Fruit fly (Drosophila melanogaster) whole organism, embryonic: ENCODE measurements around the gene Rh5.

Experiments used
- Atf3 ChIP-seq: fragments of 200-800 bp; sonication (Bioruptor generic); optimal IDR thresholded peaks from 3 replicates; lab custom pipeline; 2016; ENCODE audit warnings: missing biosample characterization, missing genetic modification characterization
- Awh ChIP-seq: fragments of 200-800 bp; sonication (Bioruptor generic); IDR thresholded peaks from 2 replicates; pipeline ENCODE4, ENCODE4 v1.3.6; 2022; ENCODE audit warnings: missing biosample characterization, missing genetic modification characterization
- CG11695 ChIP-seq: fragments of 200-800 bp; sonication (Bioruptor generic); IDR thresholded peaks from 3 replicates; pipeline ENCODE4 v1.3.6; 2022; ENCODE audit warnings: missing biosample characterization, missing genetic modification characterization
- CG12071 ChIP-seq: fragments of 200-800 bp; sonication (Bioruptor generic); optimal IDR thresholded peaks from 3 replicates; lab custom pipeline; 2018; ENCODE audit warnings: missing biosample characterization, mild to moderate bottlenecking, missing genetic modification characterization
- CG12659 ChIP-seq: fragments of 200-800 bp; sonication (Bioruptor generic); optimal IDR thresholded peaks from 3 replicates; lab custom pipeline; 2017; ENCODE audit warnings: mild to moderate bottlenecking, missing biosample characterization, missing genetic modification reagents, missing genetic modification characterization
- CG14441 ChIP-seq: fragments of 200-800 bp; sonication (Bioruptor generic); IDR thresholded peaks from 2 replicates; pipeline ENCODE4 v1.3.6; 2022; ENCODE audit warnings: missing biosample characterization, missing genetic modification characterization
- CG17385 ChIP-seq: fragments of 200-800 bp; sonication (Bioruptor generic); optimal IDR thresholded peaks from 3 replicates; lab custom pipeline; 2018; ENCODE audit warnings: missing biosample characterization, mild to moderate bottlenecking, missing genetic modification characterization
- CG18011 ChIP-seq: fragments of 200-800 bp; sonication (Bioruptor generic); optimal IDR thresholded peaks from 2 replicates; lab custom pipeline; 2017; ENCODE audit warnings: missing biosample characterization, missing genetic modification characterization, mild to moderate bottlenecking, moderate library complexity, missing genotype
- CG2120 ChIP-seq: fragments of 200-800 bp; sonication (Bioruptor generic); optimal IDR thresholded peaks from 3 replicates; lab custom pipeline; 2016; ENCODE audit warnings: missing biosample characterization, missing genetic modification characterization
- CG31365 ChIP-seq: fragments of 200-800 bp; sonication (Bioruptor generic); optimal IDR thresholded peaks from 2 replicates; lab custom pipeline; 2018; ENCODE audit warnings: missing biosample characterization, mild to moderate bottlenecking, missing genetic modification characterization
- CG31441 ChIP-seq: fragments of 200-800 bp; sonication (Bioruptor generic); IDR thresholded peaks from 2 replicates; pipeline ENCODE4 v1.3.6; 2022; ENCODE audit warnings: missing biosample characterization, missing genetic modification characterization
- CG32767 ChIP-seq: fragments of 200-800 bp; sonication (Bioruptor generic); IDR thresholded peaks from 2 replicates; pipeline ENCODE4 v1.3.6; 2022; ENCODE audit warnings: missing biosample characterization, missing genetic modification characterization
- CG33213 ChIP-seq: fragments of 200-800 bp; sonication (Bioruptor generic); optimal IDR thresholded peaks from 3 replicates; lab custom pipeline; 2016; ENCODE audit warnings: missing biosample characterization, missing genetic modification characterization
- CG5953 ChIP-seq: fragments of 200-800 bp; sonication (Bioruptor generic); IDR thresholded peaks from 2 replicates; pipeline ENCODE4 v1.3.6; 2022; ENCODE audit warnings: missing biosample characterization, missing genetic modification characterization
- CG6683 ChIP-seq: fragments of 200-800 bp; sonication (Bioruptor generic); optimal IDR thresholded peaks from 2 replicates; lab custom pipeline; 2017; ENCODE audit warnings: missing biosample characterization, mild to moderate bottlenecking, missing genetic modification characterization, missing genetic modification reagents
- CG7271 ChIP-seq: fragments of 200-800 bp; sonication (Bioruptor generic); optimal IDR thresholded peaks from 2 replicates; lab custom pipeline; 2018; ENCODE audit warnings: missing biosample characterization, mild to moderate bottlenecking, missing genetic modification characterization, moderate library complexity
- CG7963 ChIP-seq: fragments of 200-800 bp; sonication (Bioruptor generic); IDR thresholded peaks from 3 replicates; pipeline ENCODE4 v1.3.6; 2022; ENCODE audit warnings: missing biosample characterization, missing genetic modification characterization; ENCODE audit not compliant: partially characterized antibody
- CG8359 ChIP-seq: fragments of 200-800 bp; sonication (Bioruptor generic); optimal IDR thresholded peaks from 2 replicates; lab custom pipeline; 2017; ENCODE audit warnings: missing biosample characterization, mild to moderate bottlenecking, missing genetic modification characterization, borderline replicate concordance
- CG8924 ChIP-seq: fragments of 200-800 bp; optimal IDR thresholded peaks from 3 replicates; lab custom pipeline; 2019; ENCODE audit warnings: missing biosample characterization, mild to moderate bottlenecking, missing genetic modification characterization, moderate library complexity
- Fer2 ChIP-seq: fragments of 200-800 bp; sonication (Bioruptor generic); optimal IDR thresholded peaks from 2 replicates; lab custom pipeline; 2018; ENCODE audit warnings: missing biosample characterization, mild to moderate bottlenecking, missing genetic modification characterization, moderate library complexity
- Gug ChIP-seq: fragments of 200-800 bp; sonication (Bioruptor generic); IDR thresholded peaks from 4 replicates; pipeline ENCODE4 v1.3.6; 2022; ENCODE audit warnings: missing biosample characterization, missing genetic modification characterization
- HHEX ChIP-seq: fragments of 200-800 bp; sonication (Bioruptor generic); optimal IDR thresholded peaks from 3 replicates; lab custom pipeline; 2017; ENCODE audit warnings: missing biosample characterization, mild to moderate bottlenecking, missing genetic modification characterization, missing genetic modification reagents
- HLH54F ChIP-seq: fragments of 200-800 bp; sonication (Bioruptor generic); optimal IDR thresholded peaks from 3 replicates; lab custom pipeline; 2016; ENCODE audit warnings: missing biosample characterization, missing genetic modification characterization
- HmgD ChIP-seq: fragments of 200-800 bp; sonication (Bioruptor generic); optimal IDR thresholded peaks from 3 replicates; lab custom pipeline; 2016; ENCODE audit warnings: missing biosample characterization, missing genetic modification characterization
- Kr ChIP-seq: fragments of 200-800 bp; sonication (Bioruptor generic); optimal IDR thresholded peaks from 2 replicates; lab custom pipeline; 2017; ENCODE audit warnings: missing biosample characterization, mild to moderate bottlenecking, missing genetic modification characterization
- Nf-YA ChIP-seq: fragments of 200-800 bp; sonication (Bioruptor generic); IDR thresholded peaks from 2 replicates; pipeline ENCODE4 v1.3.6; 2022; ENCODE audit warnings: missing biosample characterization, missing genetic modification characterization
- PHDP ChIP-seq: fragments of 200-800 bp; sonication (Bioruptor generic); optimal IDR thresholded peaks from 3 replicates; lab custom pipeline; 2018; ENCODE audit warnings: missing biosample characterization, mild to moderate bottlenecking, missing genetic modification characterization, moderate library complexity
- Pdp1 ChIP-seq, 2 experiments: fragments of 200-800 bp; sonication (Bioruptor generic); optimal IDR thresholded peaks; 3 replicates each; lab custom pipeline; 2016; ENCODE audit warnings: missing biosample characterization in 2 of 2, missing genetic modification characterization in 2 of 2, mild to moderate bottlenecking in 1 of 2, moderate library complexity in 1 of 2
- ab ChIP-seq: fragments of 200-800 bp; sonication (Bioruptor generic); optimal IDR thresholded peaks from 2 replicates; lab custom pipeline; 2016; ENCODE audit warnings: missing biosample characterization, missing genetic modification characterization
- al ChIP-seq: fragments of 200-800 bp; sonication (Bioruptor generic); IDR thresholded peaks from 2 replicates; pipeline ENCODE4 v1.3.6; 2022; ENCODE audit warnings: missing biosample characterization, missing genetic modification characterization
- ara ChIP-seq: fragments of 200-800 bp; sonication (Bioruptor generic); IDR thresholded peaks from 2 replicates; pipeline ENCODE4 v1.3.6; 2022; ENCODE audit warnings: missing biosample characterization, missing genetic modification characterization
- da ChIP-seq: fragments of 200-800 bp; sonication (Bioruptor generic); optimal IDR thresholded peaks from 2 replicates; lab custom pipeline; 2016; ENCODE audit warnings: missing biosample characterization, missing genetic modification characterization
- esg ChIP-seq: fragments of 200-800 bp; sonication (Bioruptor generic); conservative IDR thresholded peaks from 2 replicates; pipeline ENCODE4 v1.3.6; 2022; ENCODE audit warnings: missing biosample characterization, missing genetic modification characterization
- gce ChIP-seq: fragments of 200-800 bp; sonication (Bioruptor generic); IDR thresholded peaks from 3 replicates; pipeline ENCODE4 v1.3.6; 2022; ENCODE audit warnings: missing biosample characterization, missing genetic modification characterization
- grn ChIP-seq: fragments of 200-800 bp; sonication (Bioruptor generic); optimal IDR thresholded peaks from 3 replicates; lab custom pipeline; 2017; ENCODE audit warnings: missing biosample characterization, missing genetic modification characterization
- gsb-n ChIP-seq: fragments of 200-800 bp; sonication (Bioruptor generic); optimal IDR thresholded peaks from 3 replicates; lab custom pipeline; 2018; ENCODE audit warnings: missing biosample characterization, mild to moderate bottlenecking, missing genetic modification characterization
- ham ChIP-seq: fragments of 200-800 bp; sonication (Bioruptor generic); IDR thresholded peaks from 2 replicates; pipeline ENCODE4 v1.3.6; 2022; ENCODE audit warnings: missing biosample characterization, missing genetic modification characterization
- hb ChIP-seq: fragments of 200-800 bp; sonication (Bioruptor generic); IDR thresholded peaks from 3 replicates; pipeline ENCODE4 v1.3.6; 2022; ENCODE audit warnings: missing biosample characterization, missing genetic modification characterization; ENCODE audit not compliant: partially characterized antibody
- insv ChIP-seq, 2 experiments: fragments of 200-800 bp; sonication (Bioruptor generic); optimal IDR thresholded peaks; 3 replicates each; lab custom pipeline; 2016 to 2018; ENCODE audit warnings: missing biosample characterization in 2 of 2, missing genetic modification characterization in 2 of 2
- lab ChIP-seq: fragments of 200-800 bp; sonication (Bioruptor generic); optimal IDR thresholded peaks from 3 replicates; lab custom pipeline; 2017; ENCODE audit warnings: missing biosample characterization, missing genetic modification characterization, mild to moderate bottlenecking, moderate library complexity, missing genetic modification reagents
- nmo ChIP-seq: fragments of 200-800 bp; sonication (Bioruptor generic); optimal IDR thresholded peaks from 2 replicates; lab custom pipeline; 2018; ENCODE audit warnings: missing biosample characterization, mild to moderate bottlenecking, missing genetic modification characterization, moderate library complexity
- org-1 ChIP-seq: fragments of 200-800 bp; sonication (Bioruptor generic); optimal IDR thresholded peaks from 2 replicates; lab custom pipeline; 2017; ENCODE audit warnings: missing biosample characterization, missing genetic modification characterization
- pfk ChIP-seq: fragments of 200-800 bp; sonication (Bioruptor generic); optimal IDR thresholded peaks from 2 replicates; lab custom pipeline; 2018; ENCODE audit warnings: missing biosample characterization, mild to moderate bottlenecking, missing genetic modification characterization, moderate library complexity
- pita ChIP-seq: fragments of 200-800 bp; sonication (Bioruptor generic); optimal IDR thresholded peaks from 2 replicates; lab custom pipeline; 2017; ENCODE audit warnings: missing biosample characterization, mild to moderate bottlenecking, missing genetic modification characterization
- prd ChIP-seq, 3 experiments: fragments of >200 bp in 2 of 3; fragments of 200-800 bp in 1 of 3; sonication (Bioruptor generic) in 1 of 3; optimal IDR thresholded peaks in 2 of 3; IDR thresholded peaks in 1 of 3; 2 replicates in 2 of 3; 3 replicates in 1 of 3; pipeline versions ENCODE4 v1.3.6 to Lab custom; 2017 to 2022; ENCODE audit warnings: missing biosample characterization in 1 of 3, missing genetic modification characterization in 1 of 3
- sqz ChIP-seq: fragments of 200-800 bp; sonication (Bioruptor generic); optimal IDR thresholded peaks from 3 replicates; lab custom pipeline; 2018; ENCODE audit warnings: missing biosample characterization, mild to moderate bottlenecking, missing genetic modification characterization
- twi ChIP-seq: fragments of 200-800 bp; optimal IDR thresholded peaks from 2 replicates; lab custom pipeline; 2019; ENCODE audit warnings: missing biosample characterization, mild to moderate bottlenecking, missing genetic modification characterization, moderate library complexity
- yki ChIP-seq: fragments of >200 bp; optimal IDR thresholded peaks from 3 replicates; lab custom pipeline; 2018
- zen ChIP-seq: fragments of 200-800 bp; sonication (Bioruptor generic); optimal IDR thresholded peaks from 3 replicates; lab custom pipeline; 2018; ENCODE audit warnings: missing biosample characterization, mild to moderate bottlenecking, missing genetic modification characterization, moderate library complexity

Gene Rh5

DNA sequence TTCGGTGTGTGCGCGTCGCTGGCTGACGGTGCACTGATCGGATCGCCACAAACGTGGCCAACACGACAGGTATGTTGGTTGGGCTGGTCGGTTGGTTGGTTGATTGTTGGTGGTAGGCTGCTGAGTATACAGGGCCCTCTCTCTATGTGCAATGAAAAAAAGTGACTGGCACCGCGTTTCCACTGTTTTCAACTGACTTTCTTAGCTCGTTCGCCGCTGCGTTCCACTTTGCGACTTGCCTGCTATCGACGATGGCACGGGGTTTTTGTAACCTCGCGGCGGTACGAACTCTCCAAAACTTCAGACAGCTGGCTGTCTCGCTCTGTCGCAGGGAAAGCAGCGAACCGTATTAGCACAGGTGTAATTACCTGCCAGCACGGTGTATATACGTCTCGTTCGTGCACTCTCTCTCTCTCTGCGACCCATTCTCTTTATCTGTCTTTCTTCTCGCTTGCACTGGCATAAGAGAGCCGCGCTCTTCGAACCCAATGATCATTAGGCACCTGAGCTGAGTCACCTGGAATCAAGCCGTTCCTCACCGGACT lies 37.0 kb upstream of the Rh5 start (continued):
- peak; percentile 25; the same call in 1 of the 2 replicates for TF ChIP-seq Nf-YA (GFP tag; lab: Robert Waterston, UW)
- no peak for TF ChIP-seq twi
- peak; percentile 87 for TF ChIP-seq zen (tag; lab: Kevin White, UChicago)
- 0 out of 2 replicates have a peak, but pooled peaks have one; percentile 35 for TF ChIP-seq Awh
- TF ChIP-seq CG14441 (GFP tag; lab: Robert Waterston, UW), result 0 out of 2 replicates have a peak, but pooled peaks have one; percentile 39
- peak; percentile 7 for TF ChIP-seq nmo (GFP tag; lab: Kevin White, UChicago)
- no peak for TF ChIP-seq CG2120
- TF ChIP-seq CG12071, result peak; percentile 23
- TF ChIP-seq Gug (GFP tag; lab: Robert Waterston, UW), result 0 out of 4 replicates have a peak, but pooled peaks have one; percentile 7
- no peak for TF ChIP-seq CG17385
- TF ChIP-seq CG7271 (tag; lab: Kevin White, UChicago), result no peak
- TF ChIP-seq CG31365 (tag; lab: Kevin White, UChicago), result no peak
- TF ChIP-seq CG8924 (tag; lab: Kevin White, UChicago), result peak; percentile 47
- peak; percentile 41 for TF ChIP-seq HmgD (GFP tag; lab: Kevin White, UChicago)
- no peak for TF ChIP-seq HLH54F
- peak; percentile 9 for TF ChIP-seq da (GFP tag; lab: Kevin White, UChicago)
- TF ChIP-seq PHDP (tag; lab: Kevin White, UChicago), result peak; percentile 33
- peak; percentile 40 for TF ChIP-seq CG12659
- TF ChIP-seq CG31441 (GFP tag; lab: Robert Waterston, UW), result no peak
- TF ChIP-seq CG18011, result no peak
- 0 out of 2 replicates have a peak, but pooled peaks have one; percentile 22 for TF ChIP-seq esg (GFP tag; lab: Robert Waterston, UW)
- TF ChIP-seq HHEX (GFP tag; lab: Kevin White, UChicago), result peak; percentile 23
- 0 out of 3 replicates have a peak, but pooled peaks have one; percentile 36 for TF ChIP-seq CG7963
- TF ChIP-seq pfk (GFP tag; lab: Kevin White, UChicago), result peak; percentile 31
- no peak for TF ChIP-seq pita
- TF ChIP-seq sqz (GFP tag; lab: Kevin White, UChicago), result no peak
- no peak for TF ChIP-seq prd (optimal IDR thresholded peaks at IDR 0.05; lab: Kevin White, UChicago)
- TF ChIP-seq prd (GFP tag; IDR thresholded peaks at IDR 0.05; lab: Robert Waterston, UW), result 0 out of 3 replicates have a peak, but pooled peaks have one; percentile 14
- no peak for TF ChIP-seq CG33213 (GFP tag; lab: Kevin White, UChicago)
- peak; percentile 6 for TF ChIP-seq Atf3 (GFP tag; lab: Kevin White, UChicago)
- peak; percentile 21 for TF ChIP-seq gsb-n
- no peak for TF ChIP-seq CG6683 (GFP tag; lab: Kevin White, UChicago)
- no peak for TF ChIP-seq gce (GFP tag; lab: Robert Waterston, UW)
- no peak for TF ChIP-seq hb
- no peak for TF ChIP-seq al (GFP tag; lab: Robert Waterston, UW)
- TF ChIP-seq CG5953 (GFP tag; lab: Robert Waterston, UW), result 0 out of 2 replicates have a peak, but pooled peaks have one; percentile 52
- peak; percentile 24 to 28 for TF ChIP-seq Pdp1 (GFP tag; optimal IDR thresholded peaks at IDR 0.05; lab: Kevin White, UChicago)
- peak; percentile 27 for TF ChIP-seq CG8359 (GFP tag; lab: Kevin White, UChicago)
- no peak for TF ChIP-seq Fer2 (tag; lab: Kevin White, UChicago)
- TF ChIP-seq ara (GFP tag; lab: Robert Waterston, UW), result no peak
- TF ChIP-seq ham, result no peak
- peak; percentile 36 for TF ChIP-seq ab (GFP tag; lab: Kevin White, UChicago)
- peak; percentile 17 for TF ChIP-seq Kr (GFP tag; lab: Kevin White, UChicago)
- TF ChIP-seq grn (GFP tag; lab: Kevin White, UChicago), result peak; percentile 77
- peak; percentile 62 for TF ChIP-seq lab (GFP tag; lab: Kevin White, UChicago)
- TF ChIP-seq CG32767 (GFP tag; lab: Robert Waterston, UW), result no peak
- TF ChIP-seq CG11695 (GFP tag; lab: Robert Waterston, UW), result peak; percentile 32; the same call in 1 of the 3 replicates
- TF ChIP-seq yki (lab: Kevin White, UChicago), result peak; percentile 49
- peak; percentile 22 for TF ChIP-seq org-1 (GFP tag; lab: Kevin White, UChicago)
- TF ChIP-seq insv (GFP tag; optimal IDR thresholded peaks at IDR 0.05; lab: Kevin White, UChicago), result peak in 1 of 2 experiments; percentile 51
